Worm (Caenorhabditis elegans) whole organism, L4 larva: ENCODE results near the gene jkk-1.
A peak's percentile ranks its signal among the peaks of the same experiment; 100 is the strongest.

Source experiments
- F10B5.3 ChIP-seq: sonication (generic microtip); optimal IDR thresholded peaks from 2 replicates; lab custom pipeline; 2016; ENCODE audit warnings: mild to moderate bottlenecking, missing genetic modification characterization, missing compliant biosample characterization
- F26F4.8 ChIP-seq: fragments of 200-800 bp; sonication (Bioruptor generic); conservative IDR thresholded peaks from 2 replicates; pipeline ENCODE4 v1.3.6; 2022; ENCODE audit warnings: missing genetic modification characterization, missing compliant biosample characterization
- F44E2.7 ChIP-seq: fragments of 200-800 bp; sonication (Bioruptor generic); IDR thresholded peaks from 2 replicates; pipeline ENCODE4 v2.1.2; 2022; ENCODE audit warnings: missing genetic modification characterization, missing compliant biosample characterization
- F49E8.2 ChIP-seq: sonication (generic microtip); optimal IDR thresholded peaks from 2 replicates; lab custom pipeline; 2016; ENCODE audit warnings: missing compliant biosample characterization, mild to moderate bottlenecking, missing genetic modification characterization, borderline replicate concordance
- R02D3.7 ChIP-seq: fragments of 150-350 bp; sonication (generic microtip); optimal IDR thresholded peaks from 3 replicates; lab custom pipeline; 2014; ENCODE audit warnings: missing biosample characterization, missing genetic modification characterization
- T26A8.4 ChIP-seq: fragments of 200-800 bp; sonication (Bioruptor generic); IDR thresholded peaks from 2 replicates; pipeline ENCODE4 v1.3.6; 2022; ENCODE audit warnings: missing genetic modification characterization, missing compliant biosample characterization
- Y105C5A.15 ChIP-seq: fragments of 200-800 bp; sonication (Bioruptor generic); IDR thresholded peaks from 2 replicates; pipeline ENCODE4 v1.3.6; 2022; ENCODE audit warnings: missing genetic modification characterization, missing compliant biosample characterization
- arid-1 ChIP-seq: fragments of 200-800 bp; sonication (Bioruptor generic); conservative IDR thresholded peaks from 2 replicates; pipeline ENCODE4 v1.3.6; 2022; ENCODE audit warnings: missing genetic modification reagents, missing genetic modification characterization, missing compliant biosample characterization
- attf-4 ChIP-seq: sonication (generic microtip); optimal IDR thresholded peaks from 3 replicates; lab custom pipeline; 2017; ENCODE audit warnings: missing biosample characterization, missing genetic modification characterization
- ceh-20 ChIP-seq: fragments of 200-800 bp; sonication (Bioruptor generic); IDR thresholded peaks from 2 replicates; pipeline ENCODE4 v1.3.6; 2022; ENCODE audit warnings: missing genetic modification reagents, missing genetic modification characterization, missing compliant biosample characterization
- cey-2 ChIP-seq: sonication (generic microtip); optimal IDR thresholded peaks from 3 replicates; lab custom pipeline; 2017; ENCODE audit warnings: missing genetic modification characterization, mild to moderate bottlenecking, missing compliant biosample characterization, antibody characterized with exemption, borderline replicate concordance; ENCODE audit not compliant: insufficient read depth
- ctbp-1 ChIP-seq: fragments of 200-800 bp; sonication (Bioruptor generic); IDR thresholded peaks from 2 replicates; pipeline ENCODE4 v1.3.6; 2022; ENCODE audit warnings: missing genetic modification reagents, missing genetic modification characterization, missing compliant biosample characterization
- daf-16 ChIP-seq, 3 experiments: sonication (generic microtip); optimal IDR thresholded peaks; 2 replicates each; lab custom pipeline; 2016 to 2017; ENCODE audit warnings: missing genetic modification characterization in 3 of 3, missing genetic modification reagents in 3 of 3, mild to moderate bottlenecking in 2 of 3, missing compliant biosample characterization in 2 of 3, missing biosample characterization in 1 of 3, moderate library complexity in 1 of 3
- daf-19 ChIP-seq: fragments of 200-800 bp; sonication (Bioruptor generic); conservative IDR thresholded peaks from 2 replicates; pipeline ENCODE4 v1.3.6; 2022; ENCODE audit warnings: missing genetic modification characterization, missing compliant biosample characterization
- daf-8 ChIP-seq: fragments of 200-800 bp; sonication (Bioruptor generic); IDR thresholded peaks from 2 replicates; pipeline ENCODE4 v1.3.6; 2022; ENCODE audit warnings: missing genetic modification characterization, missing compliant biosample characterization
- dmd-6 ChIP-seq: fragments of 200-800 bp; sonication (Bioruptor generic); IDR thresholded peaks from 2 replicates; pipeline ENCODE4 v1.3.6; 2022; ENCODE audit warnings: missing genetic modification reagents, missing genetic modification characterization, missing compliant biosample characterization
- dmd-8 ChIP-seq: fragments of 200-800 bp; sonication (Bioruptor generic); IDR thresholded peaks from 2 replicates; pipeline ENCODE4 v1.3.6; 2022; ENCODE audit warnings: missing genetic modification characterization, missing compliant biosample characterization
- dmd-9 ChIP-seq: fragments of 200-800 bp; sonication (Bioruptor generic); IDR thresholded peaks from 2 replicates; pipeline ENCODE4 v1.3.6; 2022; ENCODE audit warnings: missing genetic modification reagents, missing genetic modification characterization, missing compliant biosample characterization
- dve-1 ChIP-seq: sonication (generic microtip); optimal IDR thresholded peaks from 2 replicates; lab custom pipeline; 2017; ENCODE audit warnings: antibody characterized with exemption, mild to moderate bottlenecking, missing genetic modification characterization, missing compliant biosample characterization; ENCODE audit not compliant: insufficient read depth
- egl-27 ChIP-seq: sonication (generic microtip); optimal IDR thresholded peaks from 3 replicates; lab custom pipeline; 2017; ENCODE audit warnings: missing biosample characterization, missing genetic modification reagents, missing genetic modification characterization
- hlh-11 ChIP-seq: fragments of 200-800 bp; sonication (Bioruptor generic); optimal IDR thresholded peaks from 2 replicates; lab custom pipeline; 2018; ENCODE audit warnings: mild to moderate bottlenecking, missing genetic modification characterization, missing compliant biosample characterization
- hlh-30 ChIP-seq: sonication (generic microtip); optimal IDR thresholded peaks from 2 replicates; lab custom pipeline; 2017; ENCODE audit warnings: antibody characterized with exemption, mild to moderate bottlenecking, missing genetic modification characterization, missing compliant biosample characterization; ENCODE audit not compliant: insufficient read depth
- hmg-1.1 ChIP-seq: fragments of 200-800 bp; sonication (Bioruptor generic); IDR thresholded peaks from 2 replicates; pipeline ENCODE4 v1.3.6; 2022; ENCODE audit warnings: missing genetic modification reagents, missing genetic modification characterization, missing compliant biosample characterization
- lim-7 ChIP-seq: fragments of 200-800 bp; sonication (Bioruptor generic); IDR thresholded peaks from 2 replicates; pipeline ENCODE4 v1.3.6; 2022; ENCODE audit warnings: missing genetic modification characterization, missing compliant biosample characterization
- lin-1 ChIP-seq: fragments of 200-800 bp; sonication (Bioruptor generic); IDR thresholded peaks from 2 replicates; pipeline ENCODE4 v1.3.6; 2022; ENCODE audit warnings: missing genetic modification reagents, missing genetic modification characterization, missing compliant biosample characterization
- lin-15B ChIP-seq: fragments of 150-350 bp; sonication (generic microtip); optimal IDR thresholded peaks from 3 replicates; lab custom pipeline; 2014; ENCODE audit warnings: missing biosample characterization, missing genetic modification characterization
- lir-3 ChIP-seq: sonication (generic microtip); optimal IDR thresholded peaks from 2 replicates; lab custom pipeline; 2016; ENCODE audit warnings: mild to moderate bottlenecking, missing genetic modification characterization, missing compliant biosample characterization
- mep-1 ChIP-seq: fragments of 150-350 bp; sonication (generic microtip); optimal IDR thresholded peaks from 3 replicates; lab custom pipeline; 2014; ENCODE audit warnings: missing biosample characterization, missing genetic modification characterization
- mes-2 ChIP-seq: sonication (generic microtip); optimal IDR thresholded peaks from 2 replicates; lab custom pipeline; 2016; ENCODE audit warnings: missing genotype, mild to moderate bottlenecking, missing genetic modification characterization, missing compliant biosample characterization; ENCODE audit not compliant: poor library complexity, severe bottlenecking
- mxl-2 ChIP-seq: fragments of 200-800 bp; sonication (Bioruptor generic); conservative IDR thresholded peaks from 2 replicates; pipeline ENCODE4 v1.3.6; 2022; ENCODE audit warnings: missing genetic modification reagents, missing genetic modification characterization, missing compliant biosample characterization
- nhr-10 ChIP-seq: fragments of 150-350 bp; optimal IDR thresholded peaks from 2 replicates; lab custom pipeline; 2014; ENCODE audit warnings: missing biosample characterization, missing genetic modification characterization
- nhr-102 ChIP-seq: sonication (generic microtip); optimal IDR thresholded peaks from 2 replicates; lab custom pipeline; 2016; ENCODE audit warnings: mild to moderate bottlenecking, missing genetic modification characterization, moderate library complexity, missing compliant biosample characterization
- nhr-111 ChIP-seq: fragments of 200-800 bp; sonication (Bioruptor generic); optimal IDR thresholded peaks from 2 replicates; lab custom pipeline; 2018; ENCODE audit warnings: mild to moderate bottlenecking, missing genetic modification characterization, missing compliant biosample characterization
- nhr-237 ChIP-seq: sonication (generic microtip); optimal IDR thresholded peaks from 2 replicates; lab custom pipeline; 2017; ENCODE audit warnings: missing biosample characterization, missing genetic modification characterization
- nhr-25 ChIP-seq: sonication (generic microtip); optimal IDR thresholded peaks from 2 replicates; lab custom pipeline; 2017; ENCODE audit warnings: missing genetic modification characterization, mild to moderate bottlenecking, missing compliant biosample characterization, antibody characterized with exemption, moderate library complexity, borderline replicate concordance; ENCODE audit not compliant: insufficient read depth
- nhr-41 ChIP-seq: fragments of 200-800 bp; sonication (Bioruptor generic); IDR thresholded peaks from 2 replicates; pipeline ENCODE4 v1.3.6; 2022; ENCODE audit warnings: missing genetic modification reagents, missing genetic modification characterization, missing compliant biosample characterization
- nhr-42 ChIP-seq: fragments of 200-800 bp; sonication (Bioruptor generic); IDR thresholded peaks from 2 replicates; pipeline ENCODE4 v1.3.6; 2022; ENCODE audit warnings: missing genetic modification characterization, missing compliant biosample characterization
- nhr-6 ChIP-seq: fragments of 150-350 bp; optimal IDR thresholded peaks from 2 replicates; lab custom pipeline; 2014; ENCODE audit warnings: missing biosample characterization, missing genetic modification characterization
- nhr-76 ChIP-seq: fragments of 150-350 bp; optimal IDR thresholded peaks from 2 replicates; lab custom pipeline; 2014; ENCODE audit warnings: missing biosample characterization, missing genetic modification characterization
- php-3 ChIP-seq: fragments of 200-800 bp; sonication (Bioruptor generic); IDR thresholded peaks from 2 replicates; pipeline ENCODE4 v1.3.6; 2022; ENCODE audit warnings: missing genetic modification reagents, missing genetic modification characterization, missing compliant biosample characterization
- pqm-1 ChIP-seq: sonication (generic microtip); optimal IDR thresholded peaks from 2 replicates; lab custom pipeline; 2017; ENCODE audit warnings: missing biosample characterization, missing genetic modification characterization
- snpc-1.2 ChIP-seq: fragments of 200-800 bp; sonication (Bioruptor generic); IDR thresholded peaks from 2 replicates; pipeline ENCODE4 v1.3.6; 2022; ENCODE audit warnings: missing genetic modification reagents, missing genetic modification characterization, missing compliant biosample characterization
- snpc-4 ChIP-seq: fragments of 150-350 bp; optimal IDR thresholded peaks from 2 replicates; lab custom pipeline; 2014; ENCODE audit warnings: missing biosample characterization, missing genetic modification characterization
- spr-3 ChIP-seq: fragments of 200-800 bp; sonication (Bioruptor generic); optimal IDR thresholded peaks from 2 replicates; lab custom pipeline; 2018; ENCODE audit warnings: mild to moderate bottlenecking, missing genetic modification characterization, missing compliant biosample characterization
- tag-97 ChIP-seq: fragments of 200-800 bp; sonication (Bioruptor generic); IDR thresholded peaks from 2 replicates; pipeline ENCODE4 v1.3.6; 2022; ENCODE audit warnings: missing genetic modification characterization, missing compliant biosample characterization
- tra-1 ChIP-seq: fragments of 200-800 bp; sonication (Bioruptor generic); IDR thresholded peaks from 2 replicates; pipeline ENCODE4 v1.3.6; 2022; ENCODE audit warnings: missing genetic modification reagents, missing genetic modification characterization, missing compliant biosample characterization
- vab-7 ChIP-seq: fragments of 200-800 bp; sonication (Bioruptor generic); IDR thresholded peaks from 2 replicates; pipeline ENCODE4 v1.3.6; 2022; ENCODE audit warnings: missing genetic modification reagents, missing genetic modification characterization, missing compliant biosample characterization
- zip-2 ChIP-seq: fragments of 150-350 bp; optimal IDR thresholded peaks from 2 replicates; lab custom pipeline; 2014; ENCODE audit warnings: missing biosample characterization, missing genetic modification characterization

Gene jkk-1

ce11 chrX:5319214-5319838, 48.9 kb upstream of the jkk-1 start (continued):
- TF ChIP-seq pqm-1 (tag; lab: Kevin White, UChicago) (no peak), snpc-1.2 (GFP tag; lab: Robert Waterston, UW) (no peak), nhr-111 (GFP tag; lab: Kevin White, UChicago) (peak; percentile 68), nhr-6 (no peak), nhr-41 (GFP tag; lab: Robert Waterston, UW) (no peak), ctbp-1 (GFP tag; lab: Robert Waterston, UW) (peak; percentile 77), hmg-1.1 (peak; percentile 88), daf-16 (GFP tag; optimal IDR thresholded peaks at IDR 0.05; lab: Kevin White, UChicago) (peak; percentile 26 to 73), daf-16 (tag; optimal IDR thresholded peaks at IDR 0.05; lab: Kevin White, UChicago) (peak; percentile 45), zip-2 (tag; lab: Kevin White, UChicago) (peak; percentile 39), nhr-237 (no peak), php-3 (GFP tag; lab: Robert Waterston, UW) (no peak; the same call in 1 of the 2 replicates), dve-1 (tag; lab: Kevin White, UChicago) (peak; percentile 58), vab-7 (peak; percentile 72; the same call in 1 of the 2 replicates), Y105C5A.15 (GFP tag; lab: Robert Waterston, UW) (no peak; the same call in 1 of the 2 replicates), snpc-4 (peak; percentile 15), tra-1 (GFP tag; lab: Robert Waterston, UW) (0 out of 2 replicates have a peak, but pooled peaks have one; percentile 31), nhr-10 (tag; lab: Kevin White, UChicago) (no peak), nhr-25 (tag; lab: Kevin White, UChicago) (no peak), hlh-30 (tag; lab: Kevin White, UChicago) (peak; percentile 42), R02D3.7 (tag; lab: Kevin White, UChicago) (no peak), dmd-8 (no peak; the same call in 1 of the 2 replicates), F49E8.2 (tag; lab: Kevin White, UChicago) (no peak), nhr-42 (GFP tag; lab: Robert Waterston, UW) (peak; percentile 75; the same call in 1 of the 2 replicates), lin-1 (GFP tag; lab: Robert Waterston, UW) (peak; percentile 67; the same call in 1 of the 2 replicates), daf-19 (GFP tag; lab: Robert Waterston, UW) (peak; percentile 77), nhr-76 (no peak), F26F4.8 (peak; percentile 79; the same call in 1 of the 2 replicates), hlh-11 (tag; lab: Kevin White, UChicago) (no peak), arid-1 (GFP tag; lab: Robert Waterston, UW) (peak; percentile 61; the same call in 1 of the 2 replicates), egl-27 (no peak), attf-4 (peak; percentile 47), mep-1 (tag; lab: Kevin White, UChicago) (peak; percentile 39), dmd-9 (GFP tag; lab: Robert Waterston, UW) (peak; percentile 64; the same call in 1 of the 2 replicates), ceh-20 (0 out of 2 replicates have a peak, but pooled peaks have one; percentile 60), T26A8.4 (no peak), lir-3 (tag; lab: Kevin White, UChicago) (peak; percentile 55), lim-7 (GFP tag; lab: Robert Waterston, UW) (no peak; the same call in 1 of the 2 replicates), mes-2 (tag; lab: Kevin White, UChicago) (no peak), cey-2 (tag; lab: Kevin White, UChicago) (no peak), spr-3 (GFP tag; lab: Kevin White, UChicago) (no peak), daf-8 (GFP tag; lab: Robert Waterston, UW) (no peak), F10B5.3 (no peak), tag-97 (GFP tag; lab: Robert Waterston, UW) (no peak), lin-15B (tag; lab: Kevin White, UChicago) (no peak), F44E2.7 (GFP tag; lab: Robert Waterston, UW) (peak; percentile 86; the same call in 1 of the 2 replicates), dmd-6 (GFP tag; lab: Robert Waterston, UW) (peak; percentile 57), nhr-102 (no peak), mxl-2 (GFP tag; lab: Robert Waterston, UW) (peak; percentile 64; the same call in 1 of the 2 replicates)
